Fruit fly (Drosophila melanogaster) whole organism: ENCODE data around the gene kibra.

Source experiments
- CG8478 ChIP-seq: fragments of >200 bp; optimal IDR thresholded peaks from 2 replicates; lab custom pipeline; 2018; ENCODE audit warnings: inconsistent platforms
- Dll ChIP-seq: fragments of >200 bp; optimal IDR thresholded peaks from 2 replicates; lab custom pipeline; 2017
- EcR ChIP-seq, 2 experiments: fragments of >200 bp; optimal IDR thresholded peaks; 2 replicates each; lab custom pipeline; 2017; ENCODE audit warnings: missing biosample characterization in 2 of 2, missing genetic modification characterization in 2 of 2, missing genetic modification reagents in 2 of 2
- pan ChIP-seq: fragments of >200 bp; optimal IDR thresholded peaks from 2 replicates; lab custom pipeline; 2017
- psq ChIP-seq: fragments of >200 bp; optimal IDR thresholded peaks from 2 replicates; lab custom pipeline; 2017
- usp ChIP-seq: fragments of >200 bp; optimal IDR thresholded peaks from 2 replicates; lab custom pipeline; 2017; ENCODE audit warnings: missing biosample characterization, missing genetic modification characterization, mixed read lengths

The kibra gene

dm6 chr3R:14651076-14651662, 72.9 kb downstream of the kibra start:
- TF ChIP-seq CG8478 (lab: Kevin White, UChicago): no peak
- TF ChIP-seq Dll: no peak
- TF ChIP-seq pan (lab: Kevin White, UChicago): no peak
- TF ChIP-seq EcR (GFP tag; optimal IDR thresholded peaks at IDR 0.05; lab: Kevin White, UChicago): peak in 1 of 2 experiments; percentile 61
- TF ChIP-seq usp (GFP tag; lab: Kevin White, UChicago): no peak
- no peak for TF ChIP-seq psq (lab: Kevin White, UChicago)

- no peak for TF ChIP-seq Dll
- no peak for TF ChIP-seq EcR (GFP tag; optimal IDR thresholded peaks at IDR 0.05; lab: Kevin White, UChicago)
- TF ChIP-seq pan (lab: Kevin White, UChicago): peak; percentile 38
- no peak for TF ChIP-seq CG8478 (lab: Kevin White, UChicago)
Observed at dm6 chr3R:14650367-14650766, 73.7 kb downstream of the kibra start.

dm6 chr3R:14649307-14650239, 74.5 kb downstream of the kibra start:
- TF ChIP-seq psq (lab: Kevin White, UChicago) (peak; percentile 2), usp (GFP tag; lab: Kevin White, UChicago) (no peak)
